Fruit fly (Drosophila melanogaster) whole organism, embryonic: ENCODE results near the gene Gel.

Experiments
- BtbVII ChIP-seq: fragments of 200-800 bp; sonication (Bioruptor generic); optimal IDR thresholded peaks from 3 replicates; lab custom pipeline; 2017; ENCODE audit warnings: missing biosample characterization, mild to moderate bottlenecking, missing genetic modification characterization
- Bteb2 ChIP-seq: fragments of 200-800 bp; sonication (Bioruptor generic); optimal IDR thresholded peaks from 2 replicates; lab custom pipeline; 2016; ENCODE audit warnings: missing biosample characterization, missing genetic modification characterization
- CG10147 ChIP-seq: fragments of 200-800 bp; sonication (Bioruptor generic); optimal IDR thresholded peaks from 2 replicates; lab custom pipeline; 2019; ENCODE audit warnings: missing biosample characterization, mild to moderate bottlenecking, missing genetic modification characterization, moderate library complexity
- CG11456 ChIP-seq: fragments of 200-800 bp; sonication (Bioruptor generic); IDR thresholded peaks from 3 replicates; pipeline ENCODE4 v1.3.6; 2022; ENCODE audit warnings: missing biosample characterization, missing genetic modification characterization
- CG12071 ChIP-seq: fragments of 200-800 bp; sonication (Bioruptor generic); optimal IDR thresholded peaks from 3 replicates; lab custom pipeline; 2018; ENCODE audit warnings: missing biosample characterization, mild to moderate bottlenecking, missing genetic modification characterization
- CG12236 ChIP-seq: fragments of 200-800 bp; sonication (Bioruptor generic); optimal IDR thresholded peaks from 2 replicates; lab custom pipeline; 2016; ENCODE audit warnings: missing biosample characterization, missing genetic modification characterization
- CG12391 ChIP-seq: fragments of 200-800 bp; sonication (Bioruptor generic); optimal IDR thresholded peaks from 3 replicates; lab custom pipeline; 2018; ENCODE audit warnings: missing biosample characterization, mild to moderate bottlenecking, missing genetic modification characterization, moderate library complexity
- CG13123 ChIP-seq: fragments of 200-800 bp; sonication (Bioruptor generic); optimal IDR thresholded peaks from 2 replicates; lab custom pipeline; 2016; ENCODE audit warnings: missing biosample characterization, missing genetic modification characterization
- CG14050 ChIP-seq: fragments of 200-800 bp; sonication (Bioruptor generic); IDR thresholded peaks from 3 replicates; pipeline ENCODE4 v1.3.6; 2022; ENCODE audit warnings: missing biosample characterization, missing genetic modification characterization
- CG17568 ChIP-seq: fragments of 200-800 bp; sonication (Bioruptor generic); optimal IDR thresholded peaks from 2 replicates; lab custom pipeline; 2018; ENCODE audit warnings: missing biosample characterization, mild to moderate bottlenecking, missing genetic modification characterization, moderate library complexity
- CG18262 ChIP-seq: fragments of 200-800 bp; optimal IDR thresholded peaks from 3 replicates; lab custom pipeline; 2019; ENCODE audit warnings: missing biosample characterization, mild to moderate bottlenecking, missing genetic modification characterization, moderate library complexity
- CG18764 ChIP-seq: fragments of 200-800 bp; sonication (Bioruptor generic); optimal IDR thresholded peaks from 3 replicates; lab custom pipeline; 2016; ENCODE audit warnings: missing biosample characterization, missing genetic modification characterization
- CG31365 ChIP-seq: fragments of 200-800 bp; sonication (Bioruptor generic); optimal IDR thresholded peaks from 2 replicates; lab custom pipeline; 2018; ENCODE audit warnings: missing biosample characterization, mild to moderate bottlenecking, missing genetic modification characterization
- CG4328 ChIP-seq: fragments of 200-800 bp; sonication (Bioruptor generic); optimal IDR thresholded peaks from 3 replicates; lab custom pipeline; 2017; ENCODE audit warnings: missing biosample characterization, missing genetic modification reagents, missing genetic modification characterization
- CG7372 ChIP-seq: fragments of 200-800 bp; sonication (Bioruptor generic); IDR thresholded peaks from 2 replicates; pipeline ENCODE4 v1.3.6; 2022; ENCODE audit warnings: missing biosample characterization, missing genetic modification characterization
- CG8388 ChIP-seq: fragments of 200-800 bp; sonication (Bioruptor generic); optimal IDR thresholded peaks from 2 replicates; lab custom pipeline; 2019; ENCODE audit warnings: missing biosample characterization, mild to moderate bottlenecking, missing genetic modification characterization, moderate library complexity
- CG8924 ChIP-seq: fragments of 200-800 bp; optimal IDR thresholded peaks from 3 replicates; lab custom pipeline; 2019; ENCODE audit warnings: missing biosample characterization, mild to moderate bottlenecking, missing genetic modification characterization, moderate library complexity
- CrebB ChIP-seq: fragments of 200-800 bp; sonication (Bioruptor generic); optimal IDR thresholded peaks from 3 replicates; lab custom pipeline; 2018; ENCODE audit warnings: missing biosample characterization, mild to moderate bottlenecking, missing genetic modification characterization
- Doc3 ChIP-seq: fragments of 200-800 bp; sonication (Bioruptor generic); IDR thresholded peaks from 3 replicates; pipeline ENCODE4 v1.3.6; 2022; ENCODE audit warnings: missing biosample characterization, missing genetic modification characterization; ENCODE audit not compliant: partially characterized antibody
- H2.0 ChIP-seq: fragments of 200-800 bp; sonication (Bioruptor generic); IDR thresholded peaks from 2 replicates; pipeline ENCODE4 v1.3.6; 2022; ENCODE audit warnings: missing biosample characterization, missing genetic modification characterization
- Jarid2 ChIP-seq: fragments of 200-800 bp; sonication (Bioruptor generic); optimal IDR thresholded peaks from 3 replicates; lab custom pipeline; 2017; ENCODE audit warnings: mild to moderate bottlenecking, missing biosample characterization, missing genetic modification reagents, missing genetic modification characterization
- Lhr ChIP-seq: fragments of 200-800 bp; sonication (Bioruptor generic); optimal IDR thresholded peaks from 3 replicates; lab custom pipeline; 2017; ENCODE audit warnings: mild to moderate bottlenecking, missing biosample characterization, missing genetic modification reagents, missing genetic modification characterization
- Mad ChIP-seq: fragments of 200-800 bp; sonication (Bioruptor generic); optimal IDR thresholded peaks from 2 replicates; lab custom pipeline; 2016; ENCODE audit warnings: missing biosample characterization, missing genetic modification characterization
- NC2α ChIP-seq: fragments of 200-800 bp; sonication (Bioruptor generic); optimal IDR thresholded peaks from 2 replicates; lab custom pipeline; 2016; ENCODE audit warnings: missing biosample characterization, missing genetic modification characterization
- Neu2 ChIP-seq: fragments of 200-800 bp; sonication (Bioruptor generic); optimal IDR thresholded peaks from 3 replicates; lab custom pipeline; 2016; ENCODE audit warnings: missing biosample characterization, missing genetic modification characterization, borderline replicate concordance
- Nf-YC ChIP-seq: fragments of 200-800 bp; optimal IDR thresholded peaks from 3 replicates; lab custom pipeline; 2019; ENCODE audit warnings: missing biosample characterization, mild to moderate bottlenecking, missing genetic modification characterization, moderate library complexity
- Oli ChIP-seq: fragments of 200-800 bp; sonication (Bioruptor generic); optimal IDR thresholded peaks from 2 replicates; lab custom pipeline; 2018; ENCODE audit warnings: missing biosample characterization, mild to moderate bottlenecking, missing genetic modification characterization, moderate library complexity
- YL-1 ChIP-seq: fragments of 200-800 bp; sonication (Bioruptor generic); optimal IDR thresholded peaks from 3 replicates; lab custom pipeline; 2017; ENCODE audit warnings: missing biosample characterization, mild to moderate bottlenecking, missing genetic modification characterization
- croc ChIP-seq: fragments of 200-800 bp; sonication (Bioruptor generic); conservative IDR thresholded peaks from 3 replicates; pipeline ENCODE4 v1.3.6; 2022; ENCODE audit warnings: missing biosample characterization, missing genetic modification characterization
- crol ChIP-seq: fragments of 200-800 bp; sonication (Bioruptor generic); IDR thresholded peaks from 2 replicates; pipeline ENCODE4 v1.3.6; 2022; ENCODE audit warnings: missing biosample characterization, missing genetic modification characterization
- dati ChIP-seq: fragments of 200-800 bp; sonication (Bioruptor generic); IDR thresholded peaks from 2 replicates; pipeline ENCODE4 v1.3.6; 2022; ENCODE audit warnings: missing biosample characterization, missing genetic modification characterization
- dmrt11E ChIP-seq: fragments of 200-800 bp; sonication (Bioruptor generic); optimal IDR thresholded peaks from 3 replicates; lab custom pipeline; 2018; ENCODE audit warnings: missing biosample characterization, mild to moderate bottlenecking, missing genetic modification characterization, moderate library complexity
- ems ChIP-seq: fragments of 200-800 bp; sonication (Bioruptor generic); optimal IDR thresholded peaks from 3 replicates; lab custom pipeline; 2016; ENCODE audit warnings: missing biosample characterization, missing genetic modification characterization
- eyg ChIP-seq: fragments of 200-800 bp; sonication (Bioruptor generic); optimal IDR thresholded peaks from 3 replicates; lab custom pipeline; 2016; ENCODE audit warnings: missing biosample characterization, missing genetic modification characterization
- gt ChIP-seq: fragments of 200-800 bp; sonication (Bioruptor generic); IDR thresholded peaks from 2 replicates; pipeline ENCODE4 v1.3.6; 2022; ENCODE audit warnings: missing biosample characterization, missing genetic modification characterization
- h ChIP-seq: fragments of >200 bp; optimal IDR thresholded peaks from 2 replicates; lab custom pipeline; 2017
- kay ChIP-seq: fragments of 200-800 bp; sonication (Bioruptor generic); optimal IDR thresholded peaks from 2 replicates; lab custom pipeline; 2016; ENCODE audit warnings: missing biosample characterization, missing genetic modification characterization
- kni ChIP-seq: fragments of 200-800 bp; sonication (Bioruptor generic); optimal IDR thresholded peaks from 3 replicates; lab custom pipeline; 2017; ENCODE audit warnings: mild to moderate bottlenecking, missing biosample characterization, missing genetic modification reagents, missing genetic modification characterization
- nmo ChIP-seq: fragments of 200-800 bp; sonication (Bioruptor generic); optimal IDR thresholded peaks from 2 replicates; lab custom pipeline; 2018; ENCODE audit warnings: missing biosample characterization, mild to moderate bottlenecking, missing genetic modification characterization, moderate library complexity
- nom ChIP-seq: fragments of 200-800 bp; sonication (Bioruptor generic); optimal IDR thresholded peaks from 2 replicates; lab custom pipeline; 2017; ENCODE audit warnings: missing biosample characterization, missing genetic modification characterization, mild to moderate bottlenecking, moderate library complexity, missing genetic modification reagents
- psq ChIP-seq: fragments of 200-800 bp; sonication (Bioruptor generic); optimal IDR thresholded peaks from 2 replicates; lab custom pipeline; 2017; ENCODE audit warnings: missing biosample characterization, missing genetic modification characterization
- rib ChIP-seq: fragments of 200-800 bp; sonication (Bioruptor generic); IDR thresholded peaks from 2 replicates; pipeline ENCODE4 v1.3.6; 2022; ENCODE audit warnings: missing biosample characterization, missing genetic modification characterization
- row ChIP-seq: fragments of 200-800 bp; sonication (Bioruptor generic); IDR thresholded peaks from 3 replicates; pipeline ENCODE4 v1.3.6; 2022; ENCODE audit warnings: missing biosample characterization, missing genetic modification characterization
- slbo ChIP-seq: fragments of 200-800 bp; sonication (Bioruptor generic); IDR thresholded peaks from 2 replicates; pipeline ENCODE4 v1.3.6; 2022; ENCODE audit warnings: missing biosample characterization, missing genetic modification characterization
- ssp ChIP-seq: fragments of 200-800 bp; sonication (Bioruptor generic); IDR thresholded peaks from 2 replicates; pipeline ENCODE4 v1.3.6; 2022; ENCODE audit warnings: missing biosample characterization, missing genetic modification characterization
- twi ChIP-seq: fragments of 200-800 bp; optimal IDR thresholded peaks from 2 replicates; lab custom pipeline; 2019; ENCODE audit warnings: missing biosample characterization, mild to moderate bottlenecking, missing genetic modification characterization, moderate library complexity
- vvl ChIP-seq: fragments of 200-800 bp; sonication (Bioruptor generic); IDR thresholded peaks from 2 replicates; pipeline ENCODE4 v1.3.6; 2022; ENCODE audit warnings: missing biosample characterization, missing genetic modification characterization
- zfh1 ChIP-seq: fragments of 200-800 bp; sonication (Bioruptor generic); IDR thresholded peaks from 3 replicates; pipeline ENCODE4 v1.3.6; 2022; ENCODE audit warnings: missing biosample characterization, missing genetic modification characterization

Gel gene

DNA sequence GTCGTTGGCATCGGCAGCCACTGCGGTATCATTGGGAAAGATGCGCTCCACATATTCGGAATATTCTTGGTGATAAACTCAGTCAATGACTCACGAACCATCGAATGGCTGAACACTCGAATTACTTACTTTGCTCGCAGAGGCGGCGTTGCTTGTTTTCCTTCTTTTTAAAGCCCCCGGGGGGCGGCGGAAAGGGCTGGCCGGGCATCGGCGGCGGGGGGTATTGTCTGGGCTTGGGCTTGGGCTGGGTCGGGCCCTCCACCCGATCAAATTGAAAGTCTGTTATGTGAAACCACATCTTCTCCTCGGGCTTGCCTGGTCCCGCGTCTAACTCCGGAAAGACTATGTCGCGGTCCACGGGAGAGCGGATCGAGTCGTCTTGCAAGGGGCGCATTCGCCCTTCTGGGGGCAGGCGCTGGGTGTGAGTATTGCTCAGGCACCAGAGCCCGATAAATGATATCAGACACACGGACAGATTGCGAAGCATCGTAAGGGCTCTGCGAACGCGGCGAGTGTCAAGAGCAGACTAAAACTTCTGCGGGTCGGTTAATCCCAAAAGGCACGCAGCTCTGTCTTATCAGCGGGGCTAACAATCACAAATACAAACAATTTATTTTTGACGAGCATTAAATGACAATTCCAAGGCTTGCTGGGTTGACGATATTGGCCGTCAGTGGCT, 7.3 kb downstream of the Gel start, which contains the start of gene CG14642 (continued):
- no peak for TF ChIP-seq CrebB (tag; lab: Kevin White, UChicago)
- TF ChIP-seq CG11456: 0 out of 3 replicates have a peak, but pooled peaks have one; percentile 45
- TF ChIP-seq CG14050 (GFP tag; lab: Robert Waterston, UW): no peak
- TF ChIP-seq CG8924 (tag; lab: Kevin White, UChicago): no peak
- no peak for TF ChIP-seq ssp (GFP tag; lab: Robert Waterston, UW)
- TF ChIP-seq crol (GFP tag; lab: Robert Waterston, UW): peak; percentile 47
- TF ChIP-seq psq (GFP tag; lab: Kevin White, UChicago): no peak
- no peak for TF ChIP-seq CG31365 (tag; lab: Kevin White, UChicago)
- no peak for TF ChIP-seq h
- TF ChIP-seq Mad: no peak
- TF ChIP-seq CG12236 (GFP tag; lab: Kevin White, UChicago): no peak
- TF ChIP-seq kni (GFP tag; lab: Kevin White, UChicago): no peak
- no peak for TF ChIP-seq Lhr (GFP tag; lab: Kevin White, UChicago)
- no peak for TF ChIP-seq dmrt11E (tag; lab: Kevin White, UChicago)
- TF ChIP-seq Nf-YC (tag; lab: Kevin White, UChicago): no peak
- TF ChIP-seq YL-1: no peak
- no peak for TF ChIP-seq gt (GFP tag; lab: Robert Waterston, UW)
- TF ChIP-seq twi (tag; lab: Kevin White, UChicago): no peak
- TF ChIP-seq NC2α (GFP tag; lab: Kevin White, UChicago): no peak
- TF ChIP-seq H2.0 (GFP tag; lab: Robert Waterston, UW): no peak

DNA sequence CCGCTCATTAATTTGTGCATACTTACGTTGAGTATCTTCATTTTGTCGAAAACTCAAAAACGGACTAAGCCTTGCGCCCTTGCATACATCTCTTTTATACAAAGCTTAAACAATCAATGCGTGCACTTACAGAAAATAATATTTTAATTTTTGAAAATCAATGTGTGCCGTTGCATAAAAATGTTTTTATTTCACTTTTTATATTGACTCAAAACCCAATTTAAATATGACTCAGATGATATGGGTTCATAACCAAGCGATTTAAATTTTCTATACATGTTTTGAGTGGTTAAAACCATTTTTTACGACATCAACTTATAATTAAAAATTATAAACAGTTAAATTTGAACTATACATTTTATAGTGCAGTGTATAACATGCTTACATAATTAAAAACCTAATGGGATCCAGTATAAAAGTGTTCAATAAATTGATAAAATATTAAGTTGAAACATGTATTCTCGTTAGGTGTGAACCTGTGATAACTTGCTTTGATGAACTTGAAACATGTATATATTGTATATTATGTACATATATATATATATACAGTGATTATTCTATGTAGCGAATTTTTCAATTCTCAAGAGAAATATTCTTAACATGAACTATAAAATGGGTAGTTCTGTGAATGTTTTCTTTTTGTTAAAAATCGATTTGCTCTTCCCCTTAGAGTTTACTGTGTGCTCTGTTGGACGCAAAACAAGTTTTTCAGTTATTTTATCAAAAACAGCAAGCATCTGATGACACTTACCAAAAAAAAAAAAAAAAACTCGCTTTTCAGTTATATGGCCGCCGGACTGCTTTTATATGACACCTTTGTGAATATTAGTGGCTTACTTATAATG, 8.3 kb downstream of the Gel start, which contains the start of gene CG34305:
TSS of gene CG34305 (minus strand) at position 51 of the 845 bp plus-strand sequence.
- TF ChIP-seq CG13123 (no peak), CG4328 (GFP tag; lab: Kevin White, UChicago) (no peak), CG7372 (GFP tag; lab: Robert Waterston, UW) (no peak), BtbVII (no peak), Jarid2 (no peak), slbo (GFP tag; lab: Robert Waterston, UW) (peak; percentile 37), CG18764 (no peak), vvl (no peak), ems (no peak), CG31365 (tag; lab: Kevin White, UChicago) (no peak), kay (no peak), CG8388 (GFP tag; lab: Kevin White, UChicago) (no peak), CG12391 (tag; lab: Kevin White, UChicago) (no peak), row (0 out of 3 replicates have a peak, but pooled peaks have one; percentile 24), Bteb2 (GFP tag; lab: Kevin White, UChicago) (no peak), CG12071 (no peak), croc (no peak), CG10147 (GFP tag; lab: Kevin White, UChicago) (peak; percentile 17), nom (no peak), eyg (GFP tag; lab: Kevin White, UChicago) (no peak), rib (GFP tag; lab: Robert Waterston, UW) (no peak), Oli (peak; percentile 19), nmo (peak; percentile 6), CG18262 (tag; lab: Kevin White, UChicago) (no peak), zfh1 (GFP tag; lab: Robert Waterston, UW) (no peak), Neu2 (GFP tag; lab: Kevin White, UChicago) (no peak), Doc3 (GFP tag; lab: Robert Waterston, UW) (no peak), dati (no peak), CG17568 (GFP tag; lab: Kevin White, UChicago) (no peak)
